Fruit fly (Drosophila melanogaster) whole organism, embryonic: ENCODE results near the gene CG31100.
A peak's percentile ranks its signal among the peaks of the same experiment; 100 is the strongest.

Experiments used
- Asciz ChIP-seq: fragments of 200-800 bp; sonication (Bioruptor generic); optimal IDR thresholded peaks from 2 replicates; lab custom pipeline; 2017; ENCODE audit warnings: missing biosample characterization, mild to moderate bottlenecking, missing genetic modification characterization, missing genetic modification reagents
- B-H1 ChIP-seq: fragments of 200-800 bp; sonication (Bioruptor generic); IDR thresholded peaks from 3 replicates; pipeline ENCODE4 v1.3.6; 2022; ENCODE audit warnings: missing biosample characterization, missing genetic modification characterization
- Bgb ChIP-seq: fragments of 200-800 bp; sonication (Bioruptor generic); IDR thresholded peaks from 2 replicates; pipeline ENCODE4 v1.3.6; 2022; ENCODE audit warnings: missing biosample characterization, missing genetic modification characterization; ENCODE audit not compliant: partially characterized antibody
- CG1024 ChIP-seq: fragments of 200-800 bp; sonication (Bioruptor generic); IDR thresholded peaks from 2 replicates; pipeline ENCODE4 v1.3.6; 2022; ENCODE audit warnings: missing biosample characterization, missing genetic modification characterization
- CG10321 ChIP-seq: fragments of 200-800 bp; sonication (Bioruptor generic); IDR thresholded peaks from 2 replicates; pipeline ENCODE4 v1.3.6; 2022; ENCODE audit warnings: missing biosample characterization, missing genetic modification characterization
- CG11456 ChIP-seq: fragments of 200-800 bp; sonication (Bioruptor generic); IDR thresholded peaks from 3 replicates; pipeline ENCODE4 v1.3.6; 2022; ENCODE audit warnings: missing biosample characterization, missing genetic modification characterization
- CG11696 ChIP-seq: fragments of 200-800 bp; sonication (Bioruptor generic); IDR thresholded peaks from 2 replicates; pipeline ENCODE4 v1.3.6; 2022; ENCODE audit warnings: missing biosample characterization, missing genetic modification characterization
- CG12391 ChIP-seq: fragments of 200-800 bp; sonication (Bioruptor generic); optimal IDR thresholded peaks from 3 replicates; lab custom pipeline; 2018; ENCODE audit warnings: missing biosample characterization, mild to moderate bottlenecking, missing genetic modification characterization, moderate library complexity
- CG12659 ChIP-seq: fragments of 200-800 bp; sonication (Bioruptor generic); optimal IDR thresholded peaks from 3 replicates; lab custom pipeline; 2017; ENCODE audit warnings: mild to moderate bottlenecking, missing biosample characterization, missing genetic modification reagents, missing genetic modification characterization
- CG15479 ChIP-seq: fragments of 200-800 bp; sonication (Bioruptor generic); optimal IDR thresholded peaks from 3 replicates; lab custom pipeline; 2019; ENCODE audit warnings: missing biosample characterization, mild to moderate bottlenecking, missing genetic modification characterization, moderate library complexity
- CG15696 ChIP-seq: fragments of 200-800 bp; sonication (Bioruptor generic); optimal IDR thresholded peaks from 2 replicates; lab custom pipeline; 2019; ENCODE audit warnings: missing biosample characterization, mild to moderate bottlenecking, missing genetic modification characterization, moderate library complexity
- CG18619 ChIP-seq: fragments of 200-800 bp; sonication (Bioruptor generic); optimal IDR thresholded peaks from 3 replicates; lab custom pipeline; 2017; ENCODE audit warnings: missing biosample characterization, mild to moderate bottlenecking, missing genetic modification characterization
- CG34422 ChIP-seq: fragments of 200-800 bp; sonication (Bioruptor generic); IDR thresholded peaks from 3 replicates; pipeline ENCODE4 v1.3.6; 2022; ENCODE audit warnings: missing biosample characterization, missing genetic modification characterization
- CG8290 ChIP-seq, 3 experiments: fragments of 200-800 bp; sonication (Bioruptor generic); optimal IDR thresholded peaks; 2 replicates each; lab custom pipeline; 2016 to 2019; ENCODE audit warnings: missing biosample characterization in 3 of 3, missing genetic modification characterization in 3 of 3, mild to moderate bottlenecking in 2 of 3, moderate library complexity in 1 of 3
- CG8924 ChIP-seq: fragments of 200-800 bp; optimal IDR thresholded peaks from 3 replicates; lab custom pipeline; 2019; ENCODE audit warnings: missing biosample characterization, mild to moderate bottlenecking, missing genetic modification characterization, moderate library complexity
- CG9437 ChIP-seq: fragments of 200-800 bp; sonication (Bioruptor generic); optimal IDR thresholded peaks from 2 replicates; lab custom pipeline; 2018; ENCODE audit warnings: missing biosample characterization, mild to moderate bottlenecking, missing genetic modification characterization
- CG9797 ChIP-seq: fragments of 200-800 bp; sonication (Bioruptor generic); optimal IDR thresholded peaks from 3 replicates; lab custom pipeline; 2018; ENCODE audit warnings: missing biosample characterization, mild to moderate bottlenecking, missing genetic modification characterization
- Dp ChIP-seq: fragments of 200-800 bp; sonication (Bioruptor generic); optimal IDR thresholded peaks from 2 replicates; lab custom pipeline; 2018; ENCODE audit warnings: missing biosample characterization, mild to moderate bottlenecking, missing genetic modification characterization, moderate library complexity
- Drgx ChIP-seq: fragments of 200-800 bp; sonication (Bioruptor generic); IDR thresholded peaks from 2 replicates; pipeline ENCODE4 v1.3.6; 2022; ENCODE audit warnings: missing biosample characterization, missing genetic modification characterization
- E2f2 ChIP-seq: fragments of 200-800 bp; sonication (Bioruptor generic); IDR thresholded peaks from 2 replicates; pipeline ENCODE4 v1.3.6; 2022; ENCODE audit warnings: missing biosample characterization, missing genetic modification characterization
- Ets65A ChIP-seq: fragments of 200-800 bp; sonication (Bioruptor generic); peaks from one replicate; lab custom pipeline; 2016; ENCODE audit warnings: missing biosample characterization, missing genetic modification characterization
- Gsc ChIP-seq: fragments of 200-800 bp; sonication (Bioruptor generic); IDR thresholded peaks from 2 replicates; pipeline ENCODE4 v1.3.6; 2022; ENCODE audit warnings: missing biosample characterization, missing genetic modification characterization
- H15 ChIP-seq: fragments of 200-800 bp; sonication (Bioruptor generic); IDR thresholded peaks from 3 replicates; pipeline ENCODE4 v1.3.6; 2022; ENCODE audit warnings: missing biosample characterization, missing genetic modification characterization
- Hr78 ChIP-seq, 2 experiments: fragments of 200-800 bp in 1 of 2; fragments of >200 bp in 1 of 2; sonication (Bioruptor generic) in 1 of 2; optimal IDR thresholded peaks; 2 replicates each; lab custom pipeline; 2017 to 2019; ENCODE audit warnings: missing biosample characterization in 2 of 2, missing genetic modification characterization in 2 of 2, mild to moderate bottlenecking in 1 of 2, moderate library complexity in 1 of 2
- Opbp ChIP-seq: fragments of 200-800 bp; sonication (Bioruptor generic); IDR thresholded peaks from 3 replicates; pipeline ENCODE4 v1.3.6; 2022; ENCODE audit warnings: missing biosample characterization, missing genetic modification characterization; ENCODE audit not compliant: partially characterized antibody
- Optix ChIP-seq: fragments of 200-800 bp; sonication (Bioruptor generic); IDR thresholded peaks from 3 replicates; pipeline ENCODE4 v1.3.6; 2022; ENCODE audit warnings: missing biosample characterization, missing genetic modification characterization
- Ptx1 ChIP-seq: fragments of 200-800 bp; sonication (Bioruptor generic); IDR thresholded peaks from 2 replicates; pipeline ENCODE4 v1.3.6; 2022; ENCODE audit warnings: missing biosample characterization, missing genetic modification characterization
- Sin3A ChIP-seq: fragments of >200 bp; optimal IDR thresholded peaks from 2 replicates; lab custom pipeline; 2018
- Tbp ChIP-seq: fragments of >200 bp; optimal IDR thresholded peaks from 2 replicates; lab custom pipeline; 2018; ENCODE audit warnings: missing biosample characterization, missing genetic modification characterization
- Vsx1 ChIP-seq: fragments of 200-800 bp; sonication (Bioruptor generic); optimal IDR thresholded peaks from 2 replicates; lab custom pipeline; 2017; ENCODE audit warnings: missing biosample characterization, mild to moderate bottlenecking, missing genetic modification characterization, missing genetic modification reagents
- bcd ChIP-seq: fragments of 200-800 bp; sonication (Bioruptor generic); optimal IDR thresholded peaks from 2 replicates; lab custom pipeline; 2017; ENCODE audit warnings: missing biosample characterization, mild to moderate bottlenecking, missing genetic modification characterization
- dmrt11E ChIP-seq: fragments of 200-800 bp; sonication (Bioruptor generic); optimal IDR thresholded peaks from 3 replicates; lab custom pipeline; 2018; ENCODE audit warnings: missing biosample characterization, mild to moderate bottlenecking, missing genetic modification characterization, moderate library complexity
- gfzf ChIP-seq: fragments of 200-800 bp; sonication (Bioruptor generic); optimal IDR thresholded peaks from 2 replicates; lab custom pipeline; 2016; ENCODE audit warnings: missing biosample characterization, mild to moderate bottlenecking, missing genetic modification characterization, moderate library complexity
- h ChIP-seq: fragments of >200 bp; optimal IDR thresholded peaks from 2 replicates; lab custom pipeline; 2017
- ham ChIP-seq: fragments of 200-800 bp; sonication (Bioruptor generic); IDR thresholded peaks from 2 replicates; pipeline ENCODE4 v1.3.6; 2022; ENCODE audit warnings: missing biosample characterization, missing genetic modification characterization
- hb ChIP-seq: fragments of 200-800 bp; sonication (Bioruptor generic); IDR thresholded peaks from 3 replicates; pipeline ENCODE4 v1.3.6; 2022; ENCODE audit warnings: missing biosample characterization, missing genetic modification characterization; ENCODE audit not compliant: partially characterized antibody
- inv ChIP-seq: fragments of 200-800 bp; sonication (Bioruptor generic); IDR thresholded peaks from 2 replicates; pipeline ENCODE4 v1.3.6; 2022; ENCODE audit warnings: missing biosample characterization, missing genetic modification characterization; ENCODE audit not compliant: partially characterized antibody
- jing ChIP-seq: fragments of 200-800 bp; sonication (Bioruptor generic); optimal IDR thresholded peaks from 2 replicates; lab custom pipeline; 2018; ENCODE audit warnings: missing biosample characterization, mild to moderate bottlenecking, missing genetic modification characterization
- jumu ChIP-seq: fragments of 200-800 bp; sonication (Bioruptor generic); optimal IDR thresholded peaks from 3 replicates; lab custom pipeline; 2016; ENCODE audit warnings: missing biosample characterization, missing genetic modification characterization
- kni ChIP-seq: fragments of 200-800 bp; sonication (Bioruptor generic); optimal IDR thresholded peaks from 3 replicates; lab custom pipeline; 2017; ENCODE audit warnings: mild to moderate bottlenecking, missing biosample characterization, missing genetic modification reagents, missing genetic modification characterization
- mirr ChIP-seq: fragments of 200-800 bp; sonication (Bioruptor generic); optimal IDR thresholded peaks from 3 replicates; lab custom pipeline; 2018; ENCODE audit warnings: missing biosample characterization, mild to moderate bottlenecking, missing genetic modification characterization
- pum ChIP-seq: fragments of 200-800 bp; sonication (Bioruptor generic); optimal IDR thresholded peaks from 2 replicates; lab custom pipeline; 2016; ENCODE audit warnings: missing biosample characterization, missing genetic modification characterization
- repo ChIP-seq: fragments of 200-800 bp; sonication (Bioruptor generic); optimal IDR thresholded peaks from 2 replicates; lab custom pipeline; 2016; ENCODE audit warnings: missing biosample characterization, missing genetic modification characterization
- salm ChIP-seq: fragments of 200-800 bp; sonication (Bioruptor generic); optimal IDR thresholded peaks from 2 replicates; lab custom pipeline; 2018; ENCODE audit warnings: missing biosample characterization, mild to moderate bottlenecking, missing genetic modification characterization
- slbo ChIP-seq: fragments of 200-800 bp; sonication (Bioruptor generic); IDR thresholded peaks from 2 replicates; pipeline ENCODE4 v1.3.6; 2022; ENCODE audit warnings: missing biosample characterization, missing genetic modification characterization
- sna ChIP-seq: fragments of 200-800 bp; sonication (Bioruptor generic); IDR thresholded peaks from 2 replicates; pipeline ENCODE4 v1.3.6; 2022; ENCODE audit warnings: missing biosample characterization, missing genetic modification characterization; ENCODE audit not compliant: partially characterized antibody
- sr ChIP-seq: fragments of 200-800 bp; sonication (Bioruptor generic); IDR thresholded peaks from 3 replicates; pipeline ENCODE4 v1.3.6; 2022; ENCODE audit warnings: missing biosample characterization, missing genetic modification characterization
- stwl ChIP-seq: fragments of 200-800 bp; sonication (Bioruptor generic); optimal IDR thresholded peaks from 3 replicates; lab custom pipeline; 2018; ENCODE audit warnings: missing biosample characterization, mild to moderate bottlenecking, missing genetic modification characterization, moderate library complexity
- trem ChIP-seq: fragments of 200-800 bp; optimal IDR thresholded peaks from 3 replicates; lab custom pipeline; 2019; ENCODE audit warnings: missing biosample characterization, mild to moderate bottlenecking, missing genetic modification characterization, moderate library complexity
- z ChIP-seq: fragments of 200-800 bp; sonication (Bioruptor generic); IDR thresholded peaks from 3 replicates; pipeline ENCODE4 v1.3.6; 2022; ENCODE audit warnings: missing biosample characterization, missing genetic modification characterization

The CG31100 gene

DNA sequence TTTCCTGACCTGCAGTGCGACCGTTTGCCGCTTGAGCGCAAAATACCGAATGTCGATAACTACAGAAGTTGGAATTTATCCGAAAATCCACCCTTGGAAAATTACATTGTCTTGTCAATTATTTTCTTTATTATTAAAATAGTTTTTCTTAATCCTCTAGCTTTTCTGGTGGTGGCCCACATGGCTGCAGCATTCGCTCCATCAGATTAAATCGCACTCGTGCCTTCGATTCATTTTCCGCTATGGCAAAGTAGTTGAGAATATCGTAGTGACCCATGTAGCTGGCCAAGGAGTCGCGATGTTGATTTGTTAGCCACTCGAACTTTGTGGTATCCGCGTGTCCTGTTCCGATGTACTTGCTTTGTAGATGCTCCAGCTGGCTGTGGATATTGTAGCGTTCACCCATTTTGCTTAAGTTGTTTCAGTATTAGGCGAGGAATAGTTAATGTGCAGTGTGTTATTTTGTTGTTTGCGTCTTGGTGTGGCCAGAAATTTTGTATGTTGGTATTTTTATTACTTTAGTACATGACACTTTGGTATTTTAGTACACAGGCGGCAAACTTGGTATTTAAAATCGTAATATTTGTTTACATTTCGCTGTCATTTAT lies 11.5 kb upstream of the CG31100 start, which contains the start of the genes Kcmf1, Sf3b5 and CG11986 (continued):
- TF ChIP-seq Opbp, result 0 out of 3 replicates have a peak, but pooled peaks have one; percentile 32
- TF ChIP-seq CG34422 (GFP tag; lab: Robert Waterston, UW), result no peak
- no peak for TF ChIP-seq h (lab: Kevin White, UChicago)
- TF ChIP-seq Tbp (GFP tag; lab: Kevin White, UChicago), result no peak
- peak; percentile 74 for TF ChIP-seq CG9797
- peak; percentile 20 for TF ChIP-seq CG8924 (tag; lab: Kevin White, UChicago)
- TF ChIP-seq CG11696 (GFP tag; lab: Robert Waterston, UW), result no peak
- TF ChIP-seq pum (GFP tag; lab: Kevin White, UChicago), result no peak
- TF ChIP-seq CG8290 (GFP tag; optimal IDR thresholded peaks at IDR 0.05; lab: Kevin White, UChicago), result no peak
- TF ChIP-seq CG8290 (tag; optimal IDR thresholded peaks at IDR 0.05; lab: Kevin White, UChicago), result no peak
- TF ChIP-seq CG18619 (GFP tag; lab: Kevin White, UChicago), result no peak
- TF ChIP-seq hb (GFP tag; lab: Robert Waterston, UW), result no peak
- no peak for TF ChIP-seq Drgx (GFP tag; lab: Robert Waterston, UW)
- no peak for TF ChIP-seq slbo
- no peak for TF ChIP-seq CG15696 (tag; lab: Kevin White, UChicago)
- TF ChIP-seq ham, result no peak
- no peak for TF ChIP-seq Vsx1 (GFP tag; lab: Kevin White, UChicago)
- no peak for TF ChIP-seq CG9437 (GFP tag; lab: Kevin White, UChicago)
- no peak for TF ChIP-seq z (GFP tag; lab: Robert Waterston, UW)
- no peak for TF ChIP-seq CG11456
- peak; percentile 72 for TF ChIP-seq gfzf
- TF ChIP-seq Optix, result no peak
- TF ChIP-seq Dp, result peak; percentile 10
- TF ChIP-seq sr (GFP tag; lab: Robert Waterston, UW), result no peak
- peak; percentile 34 for TF ChIP-seq Sin3A (lab: Kevin White, UChicago)
- no peak for TF ChIP-seq mirr (GFP tag; lab: Kevin White, UChicago)
- TF ChIP-seq Bgb (GFP tag; lab: Robert Waterston, UW), result peak; percentile 8; the same call in 1 of the 2 replicates
- peak; percentile 5 for TF ChIP-seq stwl (tag; lab: Kevin White, UChicago)
- TF ChIP-seq bcd (GFP tag; lab: Kevin White, UChicago), result no peak
- peak; percentile 1 for TF ChIP-seq Ets65A (GFP tag; lab: Kevin White, UChicago)
- no peak for TF ChIP-seq trem (tag; lab: Kevin White, UChicago)

DNA sequence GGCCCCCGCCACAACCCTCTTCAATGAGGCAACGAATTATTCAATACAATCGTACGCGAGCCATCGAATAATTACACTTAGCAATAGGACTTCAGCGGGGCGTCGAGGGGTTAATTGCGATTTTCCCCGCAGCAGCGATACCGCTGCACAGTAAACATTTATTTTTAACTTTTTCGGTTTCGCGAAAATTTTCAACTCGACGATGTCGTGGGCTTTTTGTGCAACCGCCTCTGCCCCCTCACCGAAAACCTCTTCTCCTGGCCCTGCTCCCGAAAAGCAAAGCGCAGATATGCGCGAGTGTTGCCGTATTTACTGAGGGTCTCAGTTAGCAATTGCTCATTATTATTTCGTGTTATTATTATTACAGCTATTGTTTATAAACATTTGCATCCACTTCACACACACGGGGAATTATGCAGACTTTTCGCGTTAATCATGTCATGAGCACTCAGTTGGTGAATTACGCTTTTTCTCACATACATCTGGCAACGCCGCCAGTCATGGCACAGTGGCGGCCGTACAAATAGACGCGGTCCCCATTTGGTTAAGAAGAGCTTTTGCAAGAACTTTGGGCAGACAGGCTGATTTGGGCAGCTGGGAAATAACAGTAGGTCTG lies 10.4 kb upstream of the CG31100 start:
- no peak for TF ChIP-seq CG10321 (GFP tag; lab: Robert Waterston, UW)
- peak; percentile 30; the same call in 1 of the 2 replicates for TF ChIP-seq CG1024 (GFP tag; lab: Robert Waterston, UW)
- no peak for TF ChIP-seq Hr78 (GFP tag; optimal IDR thresholded peaks at IDR 0.05; lab: Kevin White, UChicago)
- peak; percentile 49 for TF ChIP-seq jumu (GFP tag; lab: Kevin White, UChicago)
- TF ChIP-seq CG12391 (tag; lab: Kevin White, UChicago), result peak; percentile 42
- peak; percentile 35; the same call in 1 of the 2 replicates for TF ChIP-seq E2f2
- TF ChIP-seq dmrt11E (tag; lab: Kevin White, UChicago), result peak; percentile 33
- no peak for TF ChIP-seq repo (GFP tag; lab: Kevin White, UChicago)
- no peak for TF ChIP-seq salm (tag; lab: Kevin White, UChicago)
- 0 out of 2 replicates have a peak, but pooled peaks have one; percentile 46 for TF ChIP-seq sna (GFP tag; lab: Robert Waterston, UW)
- TF ChIP-seq inv (GFP tag; lab: Robert Waterston, UW), result no peak
- TF ChIP-seq CG15479 (GFP tag; lab: Kevin White, UChicago), result peak; percentile 6
- TF ChIP-seq B-H1 (GFP tag; lab: Robert Waterston, UW), result no peak; the same call in 2 of the 3 replicates
- TF ChIP-seq kni, result peak; percentile 57
- TF ChIP-seq Asciz, result no peak
- TF ChIP-seq Ptx1 (GFP tag; lab: Robert Waterston, UW), result peak; percentile 30; the same call in 1 of the 2 replicates
- TF ChIP-seq Gsc (GFP tag; lab: Robert Waterston, UW), result no peak
- no peak for TF ChIP-seq jing (GFP tag; lab: Kevin White, UChicago)
- TF ChIP-seq H15 (GFP tag; lab: Robert Waterston, UW), result 0 out of 3 replicates have a peak, but pooled peaks have one; percentile 37
- TF ChIP-seq CG12659, result peak; percentile 61
